Worm (Caenorhabditis elegans): Measurements from ENCODE around the gene cpg-8.

ce11 chrV:4668636-4669035, 23.6 kb downstream of the cpg-8 start, which contains the start of gene srx-77:
- TF ChIP-seq lin-39 (tag; optimal IDR thresholded peaks at IDR 0.05) (no peak), ztf-11 (tag; optimal IDR thresholded peaks at IDR 0.05) (no peak), dpl-1 (GFP tag; optimal IDR thresholded peaks at IDR 0.05) (no peak), F49E8.2 (tag; optimal IDR thresholded peaks at IDR 0.05; ENCODE audit: borderline replicate concordance) (no peak), fos-1 (tag; optimal IDR thresholded peaks at IDR 0.05) (no peak), F44E2.7 (GFP tag; IDR thresholded peaks at IDR 0.05) (no peak), ama-1 (optimal IDR thresholded peaks at IDR 0.05) (no peak), ZK337.2 (GFP tag; IDR thresholded peaks at IDR 0.05) (no peak), T20F7.1 (GFP tag; optimal IDR thresholded peaks at IDR 0.05) (no peak), nhr-6 (tag; optimal IDR thresholded peaks at IDR 0.05) (no peak), egl-43 (GFP tag; IDR thresholded peaks at IDR 0.05) (no peak), nhr-77 (tag; optimal IDR thresholded peaks at IDR 0.05) (no peak)

All from whole organism, L4 larva.